Worm (Caenorhabditis elegans): Measurements from ENCODE around the gene tofu-1.
A peak's percentile ranks its signal among the peaks of the same experiment; 100 is the strongest.

Gene tofu-1

ce11 chrV:9980731-9981483, at the start of gene tofu-1, which contains the start of gene ruvb-1:
tofu-1 (plus strand) TSS chrV:9981147.
ruvb-1 (minus strand) TSS chrV:9980802.
- TF ChIP-seq hlh-8 (tag; optimal IDR thresholded peaks at IDR 0.05), result peak; percentile 70
- TF ChIP-seq pqm-1 (tag; optimal IDR thresholded peaks at IDR 0.05), result peak; percentile 40
- peak; percentile 63 for TF ChIP-seq tbx-7 (tag; optimal IDR thresholded peaks at IDR 0.05)
- TF ChIP-seq dmd-4 (tag; optimal IDR thresholded peaks at IDR 0.05; ENCODE audit: borderline replicate concordance), result peak; percentile 70
- peak; percentile 81 for TF ChIP-seq ceh-2 (tag; optimal IDR thresholded peaks at IDR 0.05)
- TF ChIP-seq tbx-2 (tag; optimal IDR thresholded peaks at IDR 0.05), result peak; percentile 94
- peak; percentile 32 for TF ChIP-seq zip-5 (tag; optimal IDR thresholded peaks at IDR 0.05)
- TF ChIP-seq madf-2 (tag; optimal IDR thresholded peaks at IDR 0.05), result peak; percentile 16
- TF ChIP-seq unc-42 (tag; optimal IDR thresholded peaks at IDR 0.05), result peak; percentile 51
- peak; percentile 40 for TF ChIP-seq ceh-34 (tag; optimal IDR thresholded peaks at IDR 0.05)
- TF ChIP-seq F13H6.1 (tag; optimal IDR thresholded peaks at IDR 0.05), result peak; percentile 70
- peak; percentile 75 for TF ChIP-seq ets-4 (tag; optimal IDR thresholded peaks at IDR 0.05)
- peak; percentile 8 for TF ChIP-seq pros-1 (tag; optimal IDR thresholded peaks at IDR 0.05)
- TF ChIP-seq ceh-31 (tag; optimal IDR thresholded peaks at IDR 0.05), result peak; percentile 96
- TF ChIP-seq ref-2 (tag; optimal IDR thresholded peaks at IDR 0.05), result peak; percentile 92
- peak; percentile 72 for TF ChIP-seq rnt-1 (tag; optimal IDR thresholded peaks at IDR 0.05)
- peak; percentile 77 for TF ChIP-seq C08G9.2 (tag; optimal IDR thresholded peaks at IDR 0.05)
- peak; percentile 89 for TF ChIP-seq ceh-14 (tag; optimal IDR thresholded peaks at IDR 0.05)
- TF ChIP-seq ceh-18 (tag; optimal IDR thresholded peaks at IDR 0.05), result peak; percentile 20
- peak; percentile 26 for TF ChIP-seq nfya-1 (tag; optimal IDR thresholded peaks at IDR 0.05)
- TF ChIP-seq fax-1 (tag; optimal IDR thresholded peaks at IDR 0.05), result peak; percentile 61
- TF ChIP-seq ztf-16 (tag; optimal IDR thresholded peaks at IDR 0.05), result peak; percentile 13
- peak; percentile 70 for TF ChIP-seq lim-6 (tag; optimal IDR thresholded peaks at IDR 0.05)

ce11 chrV:9937435-9937834, 43.5 kb upstream of the tofu-1 start, which contains the start of gene srj-33:
srj-33 (minus strand) TSS chrV:9937535.
- TF ChIP-seq ahr-1 (tag; optimal IDR thresholded peaks at IDR 0.05) (no peak), unc-86 (tag; optimal IDR thresholded peaks at IDR 0.05) (no peak), elt-2 (tag; optimal IDR thresholded peaks at IDR 0.05) (no peak), ceh-19 (GFP tag; optimal IDR thresholded peaks at IDR 0.05) (no peak), hlh-6 (tag; optimal IDR thresholded peaks at IDR 0.05) (no peak), ceh-31 (tag; optimal IDR thresholded peaks at IDR 0.05) (no peak), mec-3 (tag; optimal IDR thresholded peaks at IDR 0.05; ENCODE audit: borderline replicate concordance) (no peak), pqm-1 (tag; optimal IDR thresholded peaks at IDR 0.05) (no peak), pha-4 (tag; optimal IDR thresholded peaks at IDR 0.05) (no peak), ceh-2 (tag; optimal IDR thresholded peaks at IDR 0.05) (no peak), nfya-1 (tag; optimal IDR thresholded peaks at IDR 0.05) (no peak), che-1 (tag; optimal IDR thresholded peaks at IDR 0.05) (no peak), tbx-2 (tag; optimal IDR thresholded peaks at IDR 0.05) (no peak), tbx-7 (tag; optimal IDR thresholded peaks at IDR 0.05) (no peak), nhr-232 (tag; optimal IDR thresholded peaks at IDR 0.05) (no peak)

ce11 chrV:9943039-9943438, 37.9 kb upstream of the tofu-1 start, which contains the start of gene fipr-12:
fipr-12 (plus strand) TSS chrV:9943339.
- no peak for TF ChIP-seq ref-2 (tag; optimal IDR thresholded peaks at IDR 0.05)
- no peak for TF ChIP-seq K02D7.2 (tag; optimal IDR thresholded peaks at IDR 0.05)
- no peak for TF ChIP-seq pag-3 (tag; optimal IDR thresholded peaks at IDR 0.05; ENCODE audit: borderline replicate concordance)
- no peak for TF ChIP-seq ceh-22 (tag; optimal IDR thresholded peaks at IDR 0.05)
- no peak for TF ChIP-seq sox-2 (GFP tag; IDR thresholded peaks at IDR 0.05)
- TF ChIP-seq eyg-1 (tag; optimal IDR thresholded peaks at IDR 0.05), result no peak
- no peak for TF ChIP-seq ama-1 (optimal IDR thresholded peaks at IDR 0.05)
- TF ChIP-seq fkh-6 (tag; optimal IDR thresholded peaks at IDR 0.05), result no peak
- no peak for TF ChIP-seq ets-4 (tag; optimal IDR thresholded peaks at IDR 0.05)
- TF ChIP-seq madf-2 (tag; optimal IDR thresholded peaks at IDR 0.05), result no peak
- no peak for TF ChIP-seq hlh-6 (tag; optimal IDR thresholded peaks at IDR 0.05)
- TF ChIP-seq syd-9 (tag; optimal IDR thresholded peaks at IDR 0.05), result no peak
